Worm (Caenorhabditis elegans) whole organism, L2 larva: ENCODE measurements around the gene ztf-30.

Source experiments
- C34F6.9 ChIP-seq: fragments of 150-350 bp; optimal IDR thresholded peaks from 2 replicates; lab custom pipeline; 2014; ENCODE audit warnings: missing biosample characterization, missing genetic modification characterization
- F13H6.1 ChIP-seq: sonication (generic microtip); optimal IDR thresholded peaks from 2 replicates; lab custom pipeline; 2016; ENCODE audit warnings: missing genetic modification characterization, missing compliant biosample characterization
- ZK546.5 ChIP-seq: sonication (generic microtip); optimal IDR thresholded peaks from 2 replicates; lab custom pipeline; 2017; ENCODE audit warnings: missing biosample characterization, missing genetic modification characterization
- alr-1 ChIP-seq: fragments of 150-350 bp; optimal IDR thresholded peaks from 2 replicates; lab custom pipeline; 2014; ENCODE audit warnings: missing biosample characterization, missing genetic modification characterization
- aly-2 ChIP-seq: fragments of 150-350 bp; optimal IDR thresholded peaks from 2 replicates; lab custom pipeline; 2014; ENCODE audit warnings: missing biosample characterization, missing genetic modification characterization
- ceh-82 ChIP-seq: fragments of 150-350 bp; optimal IDR thresholded peaks from 2 replicates; lab custom pipeline; 2014; ENCODE audit warnings: missing biosample characterization, missing genetic modification characterization
- crh-2 ChIP-seq: sonication (generic microtip); optimal IDR thresholded peaks from 2 replicates; lab custom pipeline; 2017; ENCODE audit warnings: missing biosample characterization, missing genetic modification characterization
- elt-1 ChIP-seq: fragments of 150-350 bp; optimal IDR thresholded peaks from 2 replicates; lab custom pipeline; 2014; ENCODE audit warnings: missing biosample characterization, missing genetic modification characterization
- gmeb-1 ChIP-seq: fragments of 150-350 bp; optimal IDR thresholded peaks from 2 replicates; lab custom pipeline; 2014; ENCODE audit warnings: missing biosample characterization, missing genetic modification characterization
- lin-11 ChIP-seq: fragments of 150-350 bp; sonication (generic microtip); optimal IDR thresholded peaks from 2 replicates; lab custom pipeline; 2014; ENCODE audit warnings: missing biosample characterization, missing genetic modification characterization, inconsistent platforms, mixed read lengths
- lin-13 ChIP-seq: fragments of 150-350 bp; optimal IDR thresholded peaks from 2 replicates; lab custom pipeline; 2014; ENCODE audit warnings: missing biosample characterization, missing genetic modification reagents, missing genetic modification characterization
- lin-39 ChIP-seq: fragments of 150-350 bp; optimal IDR thresholded peaks from 2 replicates; lab custom pipeline; 2014; ENCODE audit warnings: missing biosample characterization, missing genetic modification reagents, missing genetic modification characterization
- lsy-2 ChIP-seq, 2 experiments: fragments of 150-350 bp in 1 of 2; sonication (generic microtip) in 1 of 2; optimal IDR thresholded peaks; 2 replicates each; lab custom pipeline; 2014 to 2017; ENCODE audit warnings: missing biosample characterization in 2 of 2, missing genetic modification characterization in 2 of 2
- mab-5 ChIP-seq: fragments of 150-350 bp; optimal IDR thresholded peaks from 2 replicates; lab custom pipeline; 2014; ENCODE audit warnings: missing biosample characterization, missing genetic modification characterization
- mbf-1 ChIP-seq: sonication (generic microtip); optimal IDR thresholded peaks from 2 replicates; lab custom pipeline; 2017; ENCODE audit warnings: missing biosample characterization, missing genetic modification characterization
- nhr-11 ChIP-seq: fragments of 150-350 bp; optimal IDR thresholded peaks from 2 replicates; lab custom pipeline; 2014; ENCODE audit warnings: missing biosample characterization, missing genetic modification characterization
- nhr-12 ChIP-seq: fragments of 150-350 bp; optimal IDR thresholded peaks from 2 replicates; lab custom pipeline; 2014; ENCODE audit warnings: missing biosample characterization, missing genetic modification characterization
- nhr-129 ChIP-seq: fragments of 150-350 bp; optimal IDR thresholded peaks from 2 replicates; lab custom pipeline; 2014; ENCODE audit warnings: missing biosample characterization, missing genetic modification characterization
- nhr-21 ChIP-seq: fragments of 150-350 bp; optimal IDR thresholded peaks from 2 replicates; lab custom pipeline; 2014; ENCODE audit warnings: missing biosample characterization, missing genetic modification characterization
- nhr-25 ChIP-seq: fragments of 150-350 bp; sonication (generic microtip); optimal IDR thresholded peaks from 3 replicates; lab custom pipeline; 2014; ENCODE audit warnings: missing biosample characterization, missing genetic modification characterization
- nhr-6 ChIP-seq: fragments of 150-350 bp; optimal IDR thresholded peaks from 2 replicates; lab custom pipeline; 2014; ENCODE audit warnings: missing biosample characterization, missing genetic modification characterization
- nhr-77 ChIP-seq: fragments of 150-350 bp; optimal IDR thresholded peaks from 2 replicates; lab custom pipeline; 2014; ENCODE audit warnings: missing biosample characterization, missing genetic modification characterization
- peb-1 ChIP-seq: fragments of 150-350 bp; optimal IDR thresholded peaks from 2 replicates; lab custom pipeline; 2014; ENCODE audit warnings: missing biosample characterization, missing genetic modification characterization
- skn-1 ChIP-seq: sonication (generic microtip); optimal IDR thresholded peaks from 2 replicates; lab custom pipeline; 2017; ENCODE audit warnings: missing biosample characterization, missing genetic modification characterization
- sma-3 ChIP-seq: sonication (generic microtip); optimal IDR thresholded peaks from 2 replicates; lab custom pipeline; 2016; ENCODE audit warnings: missing genetic modification reagents, missing genetic modification characterization, missing compliant biosample characterization
- unc-55 ChIP-seq: fragments of 150-350 bp; sonication (generic microtip); optimal IDR thresholded peaks from 3 replicates; lab custom pipeline; 2014; ENCODE audit warnings: missing biosample characterization, missing genetic modification reagents, missing genetic modification characterization
- zag-1 ChIP-seq: fragments of 150-350 bp; optimal IDR thresholded peaks from 2 replicates; lab custom pipeline; 2014; ENCODE audit warnings: missing biosample characterization, missing genetic modification characterization
- ztf-1 ChIP-seq: fragments of 200-800 bp; sonication (Bioruptor generic); conservative IDR thresholded peaks from 2 replicates; pipeline ENCODE4 v1.3.6; 2022; ENCODE audit warnings: missing genetic modification characterization, missing compliant biosample characterization
- ztf-11 ChIP-seq: sonication (generic microtip); optimal IDR thresholded peaks from 2 replicates; lab custom pipeline; 2017; ENCODE audit warnings: missing biosample characterization, missing genetic modification characterization
- ztf-4 ChIP-seq: fragments of 150-350 bp; optimal IDR thresholded peaks from 2 replicates; lab custom pipeline; 2014; ENCODE audit warnings: missing biosample characterization, missing genetic modification characterization

The ztf-30 gene

ce11 chrIII:8621002-8621401 lies 23.3 kb upstream of the ztf-30 start:
- peak in 1 of 2 experiments; percentile 14 for TF ChIP-seq lsy-2 (tag; optimal IDR thresholded peaks at IDR 0.05; lab: Kevin White, UChicago)
- TF ChIP-seq ztf-11 (tag; lab: Kevin White, UChicago) = no peak
- TF ChIP-seq nhr-25 (tag; lab: Kevin White, UChicago) = peak; percentile 58
- no peak for TF ChIP-seq alr-1 (tag; lab: Kevin White, UChicago)
- no peak for TF ChIP-seq lin-39

- TF ChIP-seq sma-3 (GFP tag; lab: Kevin White, UChicago) (no peak), mab-5 (tag; lab: Kevin White, UChicago) (no peak), ZK546.5 (no peak), crh-2 (tag; lab: Kevin White, UChicago) (no peak), nhr-11 (tag; lab: Kevin White, UChicago) (no peak), mbf-1 (no peak), ceh-82 (no peak), lin-11 (no peak), nhr-21 (tag; lab: Kevin White, UChicago) (no peak), nhr-6 (tag; lab: Kevin White, UChicago) (no peak), ztf-1 (GFP tag; lab: Robert Waterston, UW) (no peak)
Observed at ce11 chrIII:8620259-8620658, 22.6 kb upstream of the ztf-30 start.

- TF ChIP-seq elt-1 (tag; lab: Kevin White, UChicago) (no peak), F13H6.1 (tag; lab: Kevin White, UChicago) (no peak), lin-39 (no peak), sma-3 (GFP tag; lab: Kevin White, UChicago) (no peak), skn-1 (tag; lab: Kevin White, UChicago) (no peak), zag-1 (tag; lab: Kevin White, UChicago) (no peak), peb-1 (tag; lab: Kevin White, UChicago) (no peak), nhr-12 (tag; lab: Kevin White, UChicago) (no peak)
- TF ChIP-seq, all 48 proteins: peak for 0
Observed at ce11 chrIII:8618412-8618960, 20.8 kb upstream of the ztf-30 start, which contains the start of gene C13G5.2. C13G5.2 (minus strand) TSS chrIII:8618462.

ce11 chrIII:8616587-8616986 lies 18.9 kb upstream of the ztf-30 start, which contains the start of gene C06E1.11:
C06E1.11 (minus strand) TSS chrIII:8616687.
- TF ChIP-seq nhr-21 (tag; lab: Kevin White, UChicago) = no peak
- no peak for TF ChIP-seq skn-1 (tag; lab: Kevin White, UChicago)
- TF ChIP-seq lin-11 = no peak
- TF ChIP-seq lin-13 (GFP tag; lab: Kevin White, UChicago) = no peak
- no peak for TF ChIP-seq ztf-4 (tag; lab: Kevin White, UChicago)
- no peak for TF ChIP-seq nhr-6 (tag; lab: Kevin White, UChicago)
- no peak for TF ChIP-seq ztf-1 (GFP tag; lab: Robert Waterston, UW)
- no peak for TF ChIP-seq aly-2 (tag; lab: Kevin White, UChicago)
- TF ChIP-seq alr-1 (tag; lab: Kevin White, UChicago) = no peak
- no peak for TF ChIP-seq nhr-77 (tag; lab: Kevin White, UChicago)
- no peak for TF ChIP-seq nhr-129 (tag; lab: Kevin White, UChicago)

- TF ChIP-seq unc-55 = peak; percentile 74
- TF ChIP-seq zag-1 (tag; lab: Kevin White, UChicago) = no peak
- no peak for TF ChIP-seq nhr-77 (tag; lab: Kevin White, UChicago)
- peak; percentile 91 for TF ChIP-seq gmeb-1
- TF ChIP-seq C34F6.9 (tag; lab: Kevin White, UChicago) = peak; percentile 71
- TF ChIP-seq lsy-2 (tag; optimal IDR thresholded peaks at IDR 0.05; lab: Kevin White, UChicago) = peak in 1 of 2 experiments; percentile 36
Observed at ce11 chrIII:8614490-8614889, 16.8 kb upstream of the ztf-30 start, which contains the start of gene rha-2. rha-2 (minus strand) TSS chrIII:8614569.

- TF ChIP-seq crh-2 (tag; lab: Kevin White, UChicago) = no peak
- no peak for TF ChIP-seq zag-1 (tag; lab: Kevin White, UChicago)
- no peak for TF ChIP-seq elt-1 (tag; lab: Kevin White, UChicago)
Observed at ce11 chrIII:8613573-8613972, 15.9 kb upstream of the ztf-30 start.
